Worm (Caenorhabditis elegans) whole organism, young adult: Measurements from ENCODE around the gene clec-223.

ENCODE experiments used
- B0261.1 ChIP-seq: sonication (generic microtip); optimal IDR thresholded peaks from 2 replicates; lab custom pipeline; 2016; ENCODE audit warnings: mild to moderate bottlenecking, missing genetic modification characterization, moderate library complexity, missing compliant biosample characterization
- C06A6.2 ChIP-seq: fragments of 200-800 bp; sonication (Bioruptor generic); conservative IDR thresholded peaks from 2 replicates; pipeline ENCODE4 v1.3.6; 2022; ENCODE audit warnings: missing genetic modification characterization, missing compliant biosample characterization
- F22D6.2 ChIP-seq: sonication (generic microtip); optimal IDR thresholded peaks from 2 replicates; lab custom pipeline; 2016; ENCODE audit warnings: mild to moderate bottlenecking, missing genetic modification characterization, missing compliant biosample characterization
- F52B5.7 ChIP-seq: sonication (generic microtip); optimal IDR thresholded peaks from 2 replicates; lab custom pipeline; 2016; ENCODE audit warnings: mild to moderate bottlenecking, missing genetic modification characterization, missing compliant biosample characterization
- F57A8.1 ChIP-seq: fragments of 200-800 bp; sonication (Bioruptor generic); optimal IDR thresholded peaks from 2 replicates; lab custom pipeline; 2018; ENCODE audit warnings: mild to moderate bottlenecking, missing genetic modification characterization, moderate library complexity, missing compliant biosample characterization
- K12H6.12 ChIP-seq: fragments of 200-800 bp; sonication (Bioruptor generic); optimal IDR thresholded peaks from 2 replicates; lab custom pipeline; 2018; ENCODE audit warnings: mild to moderate bottlenecking, missing genetic modification characterization, missing compliant biosample characterization
- T26A5.8 ChIP-seq: sonication (generic microtip); optimal IDR thresholded peaks from 2 replicates; lab custom pipeline; 2016; ENCODE audit warnings: missing genetic modification characterization, missing compliant biosample characterization
- Y79H2A.3 ChIP-seq: fragments of 200-800 bp; sonication (Bioruptor generic); conservative IDR thresholded peaks from 2 replicates; pipeline ENCODE4 v1.3.6; 2022; ENCODE audit warnings: missing genetic modification reagents, missing genetic modification characterization, missing compliant biosample characterization
- aptf-2 ChIP-seq: fragments of 200-800 bp; sonication (Bioruptor generic); conservative IDR thresholded peaks from 2 replicates; pipeline ENCODE4 v1.3.6; 2022; ENCODE audit warnings: missing genetic modification reagents, missing genetic modification characterization, missing compliant biosample characterization
- aptf-3 ChIP-seq: fragments of 200-800 bp; sonication (Bioruptor generic); IDR thresholded peaks from 2 replicates; pipeline ENCODE4 v1.3.6; 2022; ENCODE audit warnings: missing genetic modification characterization, missing compliant biosample characterization
- athp-1 ChIP-seq: sonication (generic microtip); optimal IDR thresholded peaks from 2 replicates; lab custom pipeline; 2017; ENCODE audit warnings: mild to moderate bottlenecking, missing genetic modification characterization, missing compliant biosample characterization
- bed-2 ChIP-seq: fragments of 200-800 bp; sonication (Bioruptor generic); IDR thresholded peaks from 2 replicates; pipeline ENCODE4 v1.3.6; 2022; ENCODE audit warnings: missing genetic modification reagents, missing genetic modification characterization, missing compliant biosample characterization
- cebp-2 ChIP-seq: fragments of 200-800 bp; sonication (Bioruptor generic); IDR thresholded peaks from 2 replicates; pipeline ENCODE4 v1.3.6; 2022; ENCODE audit warnings: missing genetic modification characterization, missing compliant biosample characterization
- ceh-100 ChIP-seq: fragments of 200-800 bp; sonication (Bioruptor generic); IDR thresholded peaks from 2 replicates; pipeline ENCODE4 v1.3.6; 2022; ENCODE audit warnings: missing genetic modification reagents, missing genetic modification characterization, missing compliant biosample characterization
- ceh-40 ChIP-seq: fragments of 200-800 bp; sonication (Bioruptor generic); IDR thresholded peaks from 2 replicates; pipeline ENCODE4 v1.3.6; 2022; ENCODE audit warnings: missing genetic modification characterization, missing compliant biosample characterization
- dpff-1 ChIP-seq: sonication (generic microtip); optimal IDR thresholded peaks from 2 replicates; lab custom pipeline; 2017; ENCODE audit warnings: mild to moderate bottlenecking, missing genetic modification characterization, missing compliant biosample characterization
- ets-4 ChIP-seq: fragments of 200-800 bp; sonication (Bioruptor generic); optimal IDR thresholded peaks from 2 replicates; lab custom pipeline; 2018; ENCODE audit warnings: mild to moderate bottlenecking, missing genetic modification characterization, missing compliant biosample characterization
- gei-17 ChIP-seq: fragments of 200-800 bp; sonication (Bioruptor generic); optimal IDR thresholded peaks from 2 replicates; lab custom pipeline; 2018; ENCODE audit warnings: mild to moderate bottlenecking, missing genetic modification characterization, missing compliant biosample characterization
- hlh-12 ChIP-seq: sonication (generic microtip); optimal IDR thresholded peaks from 2 replicates; lab custom pipeline; 2016; ENCODE audit warnings: missing genetic modification characterization, missing compliant biosample characterization
- lag-1 ChIP-seq: fragments of 200-800 bp; sonication (Bioruptor generic); IDR thresholded peaks from 2 replicates; pipeline ENCODE4 v1.3.6; 2022; ENCODE audit warnings: missing genetic modification reagents, missing genetic modification characterization, missing compliant biosample characterization
- let-526 ChIP-seq: fragments of 200-800 bp; sonication (Bioruptor generic); IDR thresholded peaks from 2 replicates; pipeline ENCODE4 v1.3.6; 2022; ENCODE audit warnings: missing genetic modification reagents, missing genetic modification characterization, missing compliant biosample characterization
- lin-40 ChIP-seq: sonication (generic microtip); optimal IDR thresholded peaks from 2 replicates; lab custom pipeline; 2016; ENCODE audit warnings: missing genetic modification characterization, mild to moderate bottlenecking, missing compliant biosample characterization, missing genotype, missing genetic modification reagents
- lsl-1 ChIP-seq: fragments of 200-800 bp; sonication (Bioruptor generic); optimal IDR thresholded peaks from 2 replicates; lab custom pipeline; 2018; ENCODE audit warnings: mild to moderate bottlenecking, missing genetic modification characterization, moderate library complexity, missing compliant biosample characterization
- madf-3 ChIP-seq: fragments of 200-800 bp; sonication (Bioruptor generic); IDR thresholded peaks from 2 replicates; pipeline ENCODE4 v1.3.6; 2022; ENCODE audit warnings: missing genetic modification reagents, missing genetic modification characterization, missing compliant biosample characterization
- madf-8 ChIP-seq: fragments of 200-800 bp; sonication (Bioruptor generic); conservative IDR thresholded peaks from 2 replicates; pipeline ENCODE4 v1.3.6; 2022; ENCODE audit warnings: missing genetic modification reagents, missing genetic modification characterization, missing compliant biosample characterization
- mcd-1 ChIP-seq: fragments of 200-800 bp; sonication (Bioruptor generic); IDR thresholded peaks from 2 replicates; pipeline ENCODE4 v1.3.6; 2022; ENCODE audit warnings: missing genetic modification reagents, missing genetic modification characterization, missing compliant biosample characterization
- mes-4 ChIP-seq: sonication (generic microtip); optimal IDR thresholded peaks from 2 replicates; lab custom pipeline; 2016; ENCODE audit warnings: missing genotype, missing genetic modification characterization, missing compliant biosample characterization
- nfya-1 ChIP-seq: sonication (generic microtip); optimal IDR thresholded peaks from 2 replicates; lab custom pipeline; 2017; ENCODE audit warnings: antibody characterized with exemption, missing compliant biosample characterization, missing genetic modification characterization, borderline replicate concordance; ENCODE audit not compliant: insufficient read depth
- nhr-120 ChIP-seq: fragments of 200-800 bp; sonication (Bioruptor generic); IDR thresholded peaks from 2 replicates; pipeline ENCODE4 v1.3.6; 2022; ENCODE audit warnings: missing genetic modification characterization, missing compliant biosample characterization
- pbrm-1 ChIP-seq: fragments of 200-800 bp; sonication (Bioruptor generic); IDR thresholded peaks from 2 replicates; pipeline ENCODE4 v1.3.6; 2022; ENCODE audit warnings: missing genetic modification reagents, missing genetic modification characterization, missing compliant biosample characterization
- rpc-1 ChIP-seq, 2 experiments: fragments of 150-350 bp in 1 of 2; sonication (generic microtip) in 1 of 2; optimal IDR thresholded peaks; 2 replicates each; lab custom pipeline; 2014 to 2018; ENCODE audit warnings: missing biosample characterization in 1 of 2, missing genetic modification characterization in 1 of 2, missing genetic modification reagents in 1 of 2, missing genotype in 1 of 2
- snpc-1.3 ChIP-seq: sonication (generic microtip); optimal IDR thresholded peaks from 2 replicates; lab custom pipeline; 2017; ENCODE audit warnings: missing genetic modification characterization, mild to moderate bottlenecking, missing compliant biosample characterization, antibody characterized with exemption, moderate library complexity, missing genotype, missing genetic modification reagents; ENCODE audit not compliant: insufficient read depth
- zfh-2 ChIP-seq: fragments of 200-800 bp; sonication (Bioruptor generic); conservative IDR thresholded peaks from 2 replicates; pipeline ENCODE4 v1.3.6; 2022; ENCODE audit warnings: missing genetic modification reagents, missing genetic modification characterization, missing compliant biosample characterization
- zim-3 ChIP-seq: sonication (generic microtip); optimal IDR thresholded peaks from 2 replicates; lab custom pipeline; 2017; ENCODE audit warnings: mild to moderate bottlenecking, missing genetic modification characterization, moderate library complexity, missing compliant biosample characterization
- ztf-26 ChIP-seq: sonication (generic microtip); optimal IDR thresholded peaks from 2 replicates; lab custom pipeline; 2017; ENCODE audit warnings: missing genetic modification characterization, missing compliant biosample characterization
- ztf-28 ChIP-seq: fragments of 200-800 bp; sonication (Bioruptor generic); IDR thresholded peaks from 2 replicates; pipeline ENCODE4 v1.3.6; 2022; ENCODE audit warnings: missing genetic modification reagents, missing genetic modification characterization, missing compliant biosample characterization
- ztf-3 ChIP-seq: fragments of 200-800 bp; sonication (Bioruptor generic); optimal IDR thresholded peaks from 2 replicates; lab custom pipeline; 2018; ENCODE audit warnings: mild to moderate bottlenecking, missing genetic modification characterization, missing compliant biosample characterization

clec-223 gene

ce11 chrV:11300539-11300938 lies 27.6 kb downstream of the clec-223 start, which contains the start of gene srh-47:
TSS of gene srh-47 (minus strand) at chrV:11300639.
- TF ChIP-seq lin-40 (tag; lab: Kevin White, UChicago) = no peak
- TF ChIP-seq pbrm-1 = no peak
- TF ChIP-seq K12H6.12 = no peak
- TF ChIP-seq F22D6.2 (tag; lab: Kevin White, UChicago) = no peak
- no peak for TF ChIP-seq lsl-1 (GFP tag; lab: Kevin White, UChicago)
- TF ChIP-seq mes-4 = no peak
- no peak for TF ChIP-seq ztf-26 (tag; lab: Kevin White, UChicago)
- no peak for TF ChIP-seq Y79H2A.3 (GFP tag; lab: Robert Waterston, UW)
- no peak for TF ChIP-seq nhr-120 (GFP tag; lab: Robert Waterston, UW)
- no peak for TF ChIP-seq madf-8
- TF ChIP-seq ztf-3 (GFP tag; lab: Kevin White, UChicago) = no peak
- no peak for TF ChIP-seq ceh-40 (GFP tag; lab: Robert Waterston, UW)
- no peak for TF ChIP-seq mcd-1
- no peak for TF ChIP-seq aptf-3 (GFP tag; lab: Robert Waterston, UW)
- no peak for TF ChIP-seq F57A8.1 (GFP tag; lab: Kevin White, UChicago)
- no peak for TF ChIP-seq nfya-1 (tag; lab: Kevin White, UChicago)
- no peak for TF ChIP-seq madf-3
- no peak for TF ChIP-seq lag-1
- TF ChIP-seq F52B5.7 (tag; lab: Kevin White, UChicago) = no peak

DNA sequence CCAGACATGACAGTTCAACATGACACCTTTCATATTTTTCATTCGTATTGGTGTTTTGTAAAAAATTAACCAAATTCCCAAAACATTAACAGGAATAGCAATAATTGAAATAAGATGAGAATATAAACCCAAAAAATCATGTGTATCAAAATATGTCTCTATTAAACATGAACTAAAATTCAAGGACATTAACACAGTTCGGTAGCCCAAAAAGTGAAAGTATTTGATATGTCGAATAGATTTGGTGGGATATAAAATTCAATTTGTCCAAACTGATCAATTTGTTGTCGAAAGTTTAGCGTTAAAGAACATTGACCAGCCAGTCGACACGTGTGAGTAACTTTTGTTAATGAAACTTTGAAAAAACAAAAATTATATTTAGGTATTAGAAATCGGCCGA lies 29.8 kb downstream of the clec-223 start, which contains the start of gene srh-46:
Gene srh-46, minus strand, starts transcription at position 189 of the 400 bp plus-strand sequence.
- TF ChIP-seq zim-3 (tag; lab: Kevin White, UChicago) (no peak), dpff-1 (tag; lab: Kevin White, UChicago) (no peak)

ce11 chrV:11304200-11304599 lies 31.3 kb downstream of the clec-223 start:
- TF ChIP-seq snpc-1.3 (tag; lab: Kevin White, UChicago) = no peak
- no peak for TF ChIP-seq bed-2 (GFP tag; lab: Robert Waterston, UW)
- TF ChIP-seq C06A6.2 (GFP tag; lab: Robert Waterston, UW) = no peak
- no peak for TF ChIP-seq ceh-100 (GFP tag; lab: Robert Waterston, UW)
- no peak for TF ChIP-seq Y79H2A.3 (GFP tag; lab: Robert Waterston, UW)
- TF ChIP-seq ztf-28 = no peak
- no peak for TF ChIP-seq cebp-2 (GFP tag; lab: Robert Waterston, UW)
- no peak for TF ChIP-seq athp-1 (tag; lab: Kevin White, UChicago)
- no peak for TF ChIP-seq hlh-12 (tag; lab: Kevin White, UChicago)
- TF ChIP-seq zfh-2 (GFP tag; lab: Robert Waterston, UW) = no peak

- TF ChIP-seq rpc-1 (optimal IDR thresholded peaks at IDR 0.05; lab: Kevin White, UChicago) (no peak), rpc-1 (tag; optimal IDR thresholded peaks at IDR 0.05; lab: Kevin White, UChicago) (no peak), let-526 (no peak), T26A5.8 (tag; lab: Kevin White, UChicago) (no peak), K12H6.12 (no peak), ets-4 (GFP tag; lab: Kevin White, UChicago) (no peak), aptf-2 (GFP tag; lab: Robert Waterston, UW) (no peak), gei-17 (GFP tag; lab: Kevin White, UChicago) (no peak), aptf-3 (GFP tag; lab: Robert Waterston, UW) (no peak), mes-4 (no peak), B0261.1 (no peak), C06A6.2 (GFP tag; lab: Robert Waterston, UW) (no peak)
Observed at ce11 chrV:11304879-11305278, 31.9 kb downstream of the clec-223 start, which contains the start of gene srh-45. TSS of gene srh-45 (minus strand) at chrV:11304979.
